Fruit fly (Drosophila melanogaster) whole organism, embryonic: ENCODE data around the gene Ser6.

Experiments used
- ATbp ChIP-seq: fragments of 200-800 bp; sonication (Bioruptor generic); optimal IDR thresholded peaks from 2 replicates; lab custom pipeline; 2017; ENCODE audit warnings: missing biosample characterization, mild to moderate bottlenecking, missing genetic modification characterization, missing genetic modification reagents
- Atf6 ChIP-seq: fragments of 200-800 bp; sonication (Bioruptor generic); IDR thresholded peaks from 2 replicates; pipeline ENCODE4 v1.3.6; 2022; ENCODE audit warnings: missing biosample characterization, missing genetic modification characterization
- BEAF-32 ChIP-seq: fragments of 200-800 bp; sonication (Bioruptor generic); optimal IDR thresholded peaks from 3 replicates; lab custom pipeline; 2017; ENCODE audit warnings: missing biosample characterization, missing genetic modification characterization, mild to moderate bottlenecking, moderate library complexity, missing genetic modification reagents
- CG12219 ChIP-seq: fragments of 200-800 bp; sonication (Bioruptor generic); optimal IDR thresholded peaks from 3 replicates; lab custom pipeline; 2018; ENCODE audit warnings: missing biosample characterization, mild to moderate bottlenecking, missing genetic modification characterization
- CG2129 ChIP-seq: fragments of 200-800 bp; sonication (Bioruptor generic); IDR thresholded peaks from 2 replicates; pipeline ENCODE4 v1.3.6; 2022; ENCODE audit warnings: missing biosample characterization, missing genetic modification characterization; ENCODE audit not compliant: partially characterized antibody
- CG34376 ChIP-seq: fragments of 200-800 bp; sonication (Bioruptor generic); optimal IDR thresholded peaks from 2 replicates; lab custom pipeline; 2018; ENCODE audit warnings: missing biosample characterization, mild to moderate bottlenecking, missing genetic modification characterization
- CG4707 ChIP-seq: fragments of 200-800 bp; sonication (Bioruptor generic); optimal IDR thresholded peaks from 2 replicates; lab custom pipeline; 2018; ENCODE audit warnings: missing biosample characterization, mild to moderate bottlenecking, missing genetic modification characterization, moderate library complexity
- CG9215 ChIP-seq: fragments of 200-800 bp; sonication (Bioruptor generic); IDR thresholded peaks from 2 replicates; pipeline ENCODE4 v1.3.6; 2022; ENCODE audit warnings: missing biosample characterization, missing genetic modification characterization
- D19A ChIP-seq: fragments of 200-800 bp; optimal IDR thresholded peaks from 3 replicates; lab custom pipeline; 2019; ENCODE audit warnings: missing biosample characterization, mild to moderate bottlenecking, missing genetic modification characterization, moderate library complexity
- Dip3 ChIP-seq: fragments of 200-800 bp; sonication (Bioruptor generic); optimal IDR thresholded peaks from 3 replicates; lab custom pipeline; 2016; ENCODE audit warnings: missing biosample characterization, missing genetic modification characterization
- Dp ChIP-seq: fragments of 200-800 bp; sonication (Bioruptor generic); optimal IDR thresholded peaks from 2 replicates; lab custom pipeline; 2018; ENCODE audit warnings: missing biosample characterization, mild to moderate bottlenecking, missing genetic modification characterization, moderate library complexity
- ERR ChIP-seq: fragments of 200-800 bp; sonication (Bioruptor generic); optimal IDR thresholded peaks from 2 replicates; lab custom pipeline; 2016; ENCODE audit warnings: missing biosample characterization, missing genetic modification characterization
- GATAe ChIP-seq: fragments of 200-800 bp; sonication (Bioruptor generic); conservative IDR thresholded peaks from 2 replicates; pipeline ENCODE4 v1.3.6; 2022; ENCODE audit warnings: missing biosample characterization, missing genetic modification characterization
- Hr3 ChIP-seq: fragments of 200-800 bp; sonication (Bioruptor generic); optimal IDR thresholded peaks from 3 replicates; lab custom pipeline; 2016; ENCODE audit warnings: missing biosample characterization, missing genetic modification characterization
- Hr39 ChIP-seq: fragments of >200 bp; optimal IDR thresholded peaks from 2 replicates; lab custom pipeline; 2017
- Meics ChIP-seq: fragments of 200-800 bp; sonication (Bioruptor generic); optimal IDR thresholded peaks from 2 replicates; lab custom pipeline; 2017; ENCODE audit warnings: missing biosample characterization, mild to moderate bottlenecking, missing genetic modification characterization
- Sox102F ChIP-seq: fragments of 200-800 bp; sonication (Bioruptor generic); optimal IDR thresholded peaks from 2 replicates; lab custom pipeline; 2018; ENCODE audit warnings: missing biosample characterization, mild to moderate bottlenecking, missing genetic modification characterization, moderate library complexity
- ara ChIP-seq: fragments of 200-800 bp; sonication (Bioruptor generic); IDR thresholded peaks from 2 replicates; pipeline ENCODE4 v1.3.6; 2022; ENCODE audit warnings: missing biosample characterization, missing genetic modification characterization
- ase ChIP-seq: fragments of 200-800 bp; sonication (Bioruptor generic); IDR thresholded peaks from 3 replicates; pipeline ENCODE4 v1.3.6; 2022; ENCODE audit warnings: missing biosample characterization, missing genetic modification characterization
- caup ChIP-seq: fragments of 200-800 bp; sonication (Bioruptor generic); optimal IDR thresholded peaks from 3 replicates; lab custom pipeline; 2017; ENCODE audit warnings: missing biosample characterization, mild to moderate bottlenecking, missing genetic modification characterization, moderate library complexity; ENCODE audit not compliant: severe bottlenecking
- crc ChIP-seq: fragments of 200-800 bp; sonication (Bioruptor generic); optimal IDR thresholded peaks from 2 replicates; lab custom pipeline; 2016; ENCODE audit warnings: missing biosample characterization, missing genetic modification characterization
- danr ChIP-seq: fragments of 200-800 bp; sonication (Bioruptor generic); IDR thresholded peaks from 2 replicates; pipeline ENCODE4 v1.3.6; 2022; ENCODE audit warnings: missing biosample characterization, missing genetic modification characterization
- ems ChIP-seq: fragments of 200-800 bp; sonication (Bioruptor generic); optimal IDR thresholded peaks from 3 replicates; lab custom pipeline; 2016; ENCODE audit warnings: missing biosample characterization, missing genetic modification characterization
- eve ChIP-seq, 2 experiments: fragments of >200 bp; optimal IDR thresholded peaks; 2 replicates each; lab custom pipeline; 2017; ENCODE audit warnings: missing biosample characterization in 2 of 2, missing genetic modification characterization in 2 of 2
- exex ChIP-seq: fragments of 200-800 bp; sonication (Bioruptor generic); optimal IDR thresholded peaks from 4 replicates; lab custom pipeline; 2018; ENCODE audit warnings: missing biosample characterization, mild to moderate bottlenecking, missing genetic modification characterization, moderate library complexity
- gem ChIP-seq: fragments of 200-800 bp; sonication (Bioruptor generic); optimal IDR thresholded peaks from 2 replicates; lab custom pipeline; 2019; ENCODE audit warnings: missing biosample characterization, mild to moderate bottlenecking, missing genetic modification characterization, moderate library complexity
- gfzf ChIP-seq: fragments of 200-800 bp; sonication (Bioruptor generic); optimal IDR thresholded peaks from 2 replicates; lab custom pipeline; 2016; ENCODE audit warnings: missing biosample characterization, mild to moderate bottlenecking, missing genetic modification characterization, moderate library complexity
- grn ChIP-seq: fragments of 200-800 bp; sonication (Bioruptor generic); optimal IDR thresholded peaks from 3 replicates; lab custom pipeline; 2017; ENCODE audit warnings: missing biosample characterization, missing genetic modification characterization
- lmd ChIP-seq: fragments of 200-800 bp; sonication (Bioruptor generic); IDR thresholded peaks from 2 replicates; pipeline ENCODE4 v1.3.6; 2022; ENCODE audit warnings: missing biosample characterization, missing genetic modification characterization
- mld ChIP-seq: fragments of 200-800 bp; sonication (Bioruptor generic); IDR thresholded peaks from 3 replicates; pipeline ENCODE4 v1.3.6; 2022; ENCODE audit warnings: missing biosample characterization, missing genetic modification characterization; ENCODE audit not compliant: partially characterized antibody
- pnt ChIP-seq: fragments of 200-800 bp; sonication (Bioruptor generic); optimal IDR thresholded peaks from 3 replicates; lab custom pipeline; 2016; ENCODE audit warnings: missing biosample characterization, missing genetic modification characterization
- sd ChIP-seq: fragments of 200-800 bp; sonication (Bioruptor generic); optimal IDR thresholded peaks from 3 replicates; lab custom pipeline; 2018; ENCODE audit warnings: missing biosample characterization, mild to moderate bottlenecking, missing genetic modification characterization, moderate library complexity
- tio ChIP-seq: fragments of 200-800 bp; sonication (Bioruptor generic); optimal IDR thresholded peaks from 2 replicates; lab custom pipeline; 2017; ENCODE audit warnings: missing biosample characterization, missing genetic modification characterization, inconsistent platforms
- tll ChIP-seq, 2 experiments: fragments of 200-800 bp in 1 of 2; fragments of >200 bp in 1 of 2; sonication (Bioruptor generic) in 1 of 2; optimal IDR thresholded peaks; 2 replicates each; lab custom pipeline; 2017 to 2019; ENCODE audit warnings: missing biosample characterization in 2 of 2, missing genetic modification characterization in 2 of 2, mild to moderate bottlenecking in 1 of 2, moderate library complexity in 1 of 2

The Ser6 gene

dm6 chrX:20965369-20966040 is 2.2 kb upstream of the Ser6 start, which contains the start of gene CG1304:
Gene CG1304, minus strand, starts transcription at chrX:20965419.
- TF ChIP-seq tio (no peak), crc (no peak), ara (GFP tag; lab: Robert Waterston, UW) (no peak), grn (GFP tag; lab: Kevin White, UChicago) (peak; percentile 53), danr (GFP tag; lab: Robert Waterston, UW) (no peak), lmd (GFP tag; lab: Robert Waterston, UW) (no peak), CG34376 (GFP tag; lab: Kevin White, UChicago) (peak; percentile 33), CG4707 (GFP tag; lab: Kevin White, UChicago) (no peak), ATbp (GFP tag; lab: Kevin White, UChicago) (no peak), BEAF-32 (no peak), tll (GFP tag; optimal IDR thresholded peaks at IDR 0.05; lab: Kevin White, UChicago) (no peak), Dp (GFP tag; lab: Kevin White, UChicago) (no peak), GATAe (GFP tag; lab: Robert Waterston, UW) (0 out of 2 replicates have a peak, but pooled peaks have one; percentile 13), ERR (peak; percentile 70), sd (no peak), Sox102F (GFP tag; lab: Kevin White, UChicago) (no peak), pnt (GFP tag; lab: Kevin White, UChicago) (no peak), ems (GFP tag; lab: Kevin White, UChicago) (no peak)

- no peak for TF ChIP-seq Dip3 (GFP tag; lab: Kevin White, UChicago)
- TF ChIP-seq Hr3 (GFP tag; lab: Kevin White, UChicago) = no peak
- no peak for TF ChIP-seq CG9215 (GFP tag; lab: Robert Waterston, UW)
- TF ChIP-seq eve (GFP tag; optimal IDR thresholded peaks at IDR 0.05; lab: Kevin White, UChicago) = no peak
- TF ChIP-seq mld (GFP tag; lab: Robert Waterston, UW) = no peak
- TF ChIP-seq CG2129 (GFP tag; lab: Robert Waterston, UW) = no peak
- no peak for TF ChIP-seq gfzf
- no peak for TF ChIP-seq D19A (tag; lab: Kevin White, UChicago)
- no peak for TF ChIP-seq ase (GFP tag; lab: Robert Waterston, UW)
- TF ChIP-seq CG12219 (GFP tag; lab: Kevin White, UChicago) = no peak
- TF ChIP-seq Meics (GFP tag; lab: Kevin White, UChicago) = no peak
- no peak for TF ChIP-seq caup (GFP tag; lab: Kevin White, UChicago)
These were observed 15.0 kb downstream of the Ser6 start for dm6 chrX:20948268-20948667.

dm6 chrX:20942058-20942457 is 21.2 kb downstream of the Ser6 start:
- TF ChIP-seq Hr39 = peak; percentile 91
- TF ChIP-seq, all 482 proteins: peak for 1; not testable (repeated sequence) for 481

dm6 chrX:20934530-20934929 is 28.8 kb downstream of the Ser6 start, which contains the start of gene Npc1b:
Gene Npc1b, plus strand, starts transcription at chrX:20934869.
- peak; percentile 82 for TF ChIP-seq exex
- peak; percentile 59 for TF ChIP-seq GATAe (GFP tag; lab: Robert Waterston, UW)
- no peak for TF ChIP-seq gem (tag; lab: Kevin White, UChicago)
- peak; percentile 32 for TF ChIP-seq grn (GFP tag; lab: Kevin White, UChicago)
- no peak for TF ChIP-seq Atf6
